Fruit fly (Drosophila melanogaster) whole organism, embryonic: ENCODE data around the gene GstD8.

ENCODE experiments used
- ATbp ChIP-seq: fragments of 200-800 bp; sonication (Bioruptor generic); optimal IDR thresholded peaks from 2 replicates; lab custom pipeline; 2017; ENCODE audit warnings: missing biosample characterization, mild to moderate bottlenecking, missing genetic modification characterization, missing genetic modification reagents
- Awh ChIP-seq: fragments of 200-800 bp; sonication (Bioruptor generic); IDR thresholded peaks from 2 replicates; pipeline ENCODE4, ENCODE4 v1.3.6; 2022; ENCODE audit warnings: missing biosample characterization, missing genetic modification characterization
- CG10209 ChIP-seq: fragments of 200-800 bp; sonication (Bioruptor generic); optimal IDR thresholded peaks from 3 replicates; lab custom pipeline; 2017; ENCODE audit warnings: missing biosample characterization, mild to moderate bottlenecking, missing genetic modification characterization, missing genetic modification reagents
- CG12769 ChIP-seq: fragments of 200-800 bp; sonication (Bioruptor generic); optimal IDR thresholded peaks from 2 replicates; lab custom pipeline; 2019; ENCODE audit warnings: missing biosample characterization, mild to moderate bottlenecking, missing genetic modification characterization, moderate library complexity
- CG13894 ChIP-seq: fragments of 200-800 bp; sonication (Bioruptor generic); optimal IDR thresholded peaks from 3 replicates; lab custom pipeline; 2018; ENCODE audit warnings: missing biosample characterization, mild to moderate bottlenecking, missing genetic modification characterization, moderate library complexity
- CG15514 ChIP-seq: fragments of 200-800 bp; sonication (Bioruptor generic); optimal IDR thresholded peaks from 3 replicates; lab custom pipeline; 2017; ENCODE audit warnings: missing biosample characterization, missing genetic modification characterization, mild to moderate bottlenecking, moderate library complexity, missing genetic modification reagents
- CG15696 ChIP-seq: fragments of 200-800 bp; sonication (Bioruptor generic); optimal IDR thresholded peaks from 2 replicates; lab custom pipeline; 2019; ENCODE audit warnings: missing biosample characterization, mild to moderate bottlenecking, missing genetic modification characterization, moderate library complexity
- CG1603 ChIP-seq: fragments of 200-800 bp; sonication (Bioruptor generic); optimal IDR thresholded peaks from 2 replicates; lab custom pipeline; 2019; ENCODE audit warnings: missing biosample characterization, mild to moderate bottlenecking, missing genetic modification characterization, moderate library complexity
- CG18599 ChIP-seq: fragments of 200-800 bp; sonication (Bioruptor generic); optimal IDR thresholded peaks from 3 replicates; lab custom pipeline; 2017; ENCODE audit warnings: missing biosample characterization, missing genetic modification characterization, mild to moderate bottlenecking, moderate library complexity, missing genetic modification reagents
- CG31365 ChIP-seq: fragments of 200-800 bp; sonication (Bioruptor generic); optimal IDR thresholded peaks from 2 replicates; lab custom pipeline; 2018; ENCODE audit warnings: missing biosample characterization, mild to moderate bottlenecking, missing genetic modification characterization
- CG32772 ChIP-seq: fragments of 200-800 bp; sonication (Bioruptor generic); IDR thresholded peaks from 2 replicates; pipeline ENCODE4 v1.3.6; 2022; ENCODE audit warnings: missing biosample characterization, missing genetic modification characterization
- CG33557 ChIP-seq: fragments of 200-800 bp; sonication (Bioruptor generic); optimal IDR thresholded peaks from 2 replicates; lab custom pipeline; 2019; ENCODE audit warnings: missing biosample characterization, mild to moderate bottlenecking, missing genetic modification characterization, moderate library complexity
- CG34422 ChIP-seq: fragments of 200-800 bp; sonication (Bioruptor generic); IDR thresholded peaks from 3 replicates; pipeline ENCODE4 v1.3.6; 2022; ENCODE audit warnings: missing biosample characterization, missing genetic modification characterization
- CG5245 ChIP-seq: fragments of 200-800 bp; sonication (Bioruptor generic); optimal IDR thresholded peaks from 3 replicates; lab custom pipeline; 2016; ENCODE audit warnings: missing biosample characterization, missing genetic modification characterization
- CG7745 ChIP-seq: fragments of 200-800 bp; sonication (Bioruptor generic); optimal IDR thresholded peaks from 2 replicates; lab custom pipeline; 2018; ENCODE audit warnings: missing biosample characterization, mild to moderate bottlenecking, missing genetic modification characterization, moderate library complexity
- CG7786 ChIP-seq: fragments of 200-800 bp; sonication (Bioruptor generic); optimal IDR thresholded peaks from 2 replicates; lab custom pipeline; 2016; ENCODE audit warnings: missing biosample characterization, missing genetic modification characterization
- CG8924 ChIP-seq: fragments of 200-800 bp; optimal IDR thresholded peaks from 3 replicates; lab custom pipeline; 2019; ENCODE audit warnings: missing biosample characterization, mild to moderate bottlenecking, missing genetic modification characterization, moderate library complexity
- CG9876 ChIP-seq: fragments of 200-800 bp; sonication (Bioruptor generic); optimal IDR thresholded peaks from 2 replicates; lab custom pipeline; 2016; ENCODE audit warnings: missing biosample characterization, missing genetic modification characterization
- D19B ChIP-seq: fragments of 200-800 bp; sonication (Bioruptor generic); optimal IDR thresholded peaks from 2 replicates; lab custom pipeline; 2017; ENCODE audit warnings: missing biosample characterization, mild to moderate bottlenecking, missing genetic modification characterization
- Dll ChIP-seq: fragments of 200-800 bp; sonication (Bioruptor generic); IDR thresholded peaks from 4 replicates; pipeline ENCODE4 v1.3.6; 2022; ENCODE audit warnings: missing biosample characterization, missing genetic modification characterization; ENCODE audit not compliant: partially characterized antibody
- E2f1 ChIP-seq: fragments of 200-800 bp; sonication (Bioruptor generic); IDR thresholded peaks from 2 replicates; pipeline ENCODE4 v1.3.6; 2022; ENCODE audit warnings: missing biosample characterization, missing genetic modification characterization
- E2f2 ChIP-seq: fragments of 200-800 bp; sonication (Bioruptor generic); IDR thresholded peaks from 2 replicates; pipeline ENCODE4 v1.3.6; 2022; ENCODE audit warnings: missing biosample characterization, missing genetic modification characterization
- H15 ChIP-seq: fragments of 200-800 bp; sonication (Bioruptor generic); IDR thresholded peaks from 3 replicates; pipeline ENCODE4 v1.3.6; 2022; ENCODE audit warnings: missing biosample characterization, missing genetic modification characterization
- Meics ChIP-seq: fragments of 200-800 bp; sonication (Bioruptor generic); optimal IDR thresholded peaks from 2 replicates; lab custom pipeline; 2017; ENCODE audit warnings: missing biosample characterization, mild to moderate bottlenecking, missing genetic modification characterization
- Nf-YC ChIP-seq: fragments of 200-800 bp; optimal IDR thresholded peaks from 3 replicates; lab custom pipeline; 2019; ENCODE audit warnings: missing biosample characterization, mild to moderate bottlenecking, missing genetic modification characterization, moderate library complexity
- NfI ChIP-seq: fragments of 200-800 bp; sonication (Bioruptor generic); optimal IDR thresholded peaks from 3 replicates; lab custom pipeline; 2018; ENCODE audit warnings: missing biosample characterization, mild to moderate bottlenecking, missing genetic modification characterization, moderate library complexity
- Scr ChIP-seq: fragments of 200-800 bp; sonication (Bioruptor generic); IDR thresholded peaks from 2 replicates; pipeline ENCODE4 v1.3.6; 2022; ENCODE audit warnings: missing biosample characterization, missing genetic modification characterization; ENCODE audit not compliant: partially characterized antibody
- Vsx1 ChIP-seq: fragments of 200-800 bp; sonication (Bioruptor generic); optimal IDR thresholded peaks from 2 replicates; lab custom pipeline; 2017; ENCODE audit warnings: missing biosample characterization, mild to moderate bottlenecking, missing genetic modification characterization, missing genetic modification reagents
- Xrp1 ChIP-seq: fragments of 200-800 bp; sonication (Bioruptor generic); IDR thresholded peaks from 2 replicates; pipeline ENCODE4 v1.3.6; 2022; ENCODE audit warnings: missing biosample characterization, missing genetic modification characterization
- gfzf ChIP-seq: fragments of 200-800 bp; sonication (Bioruptor generic); optimal IDR thresholded peaks from 2 replicates; lab custom pipeline; 2016; ENCODE audit warnings: missing biosample characterization, mild to moderate bottlenecking, missing genetic modification characterization, moderate library complexity
- gro ChIP-seq: fragments of 200-800 bp; sonication (Bioruptor generic); optimal IDR thresholded peaks from 2 replicates; lab custom pipeline; 2016; ENCODE audit warnings: missing biosample characterization, missing genetic modification characterization
- gsb-n ChIP-seq: fragments of 200-800 bp; sonication (Bioruptor generic); optimal IDR thresholded peaks from 3 replicates; lab custom pipeline; 2018; ENCODE audit warnings: missing biosample characterization, mild to moderate bottlenecking, missing genetic modification characterization
- insv ChIP-seq, 2 experiments: fragments of 200-800 bp; sonication (Bioruptor generic); optimal IDR thresholded peaks; 3 replicates each; lab custom pipeline; 2016 to 2018; ENCODE audit warnings: missing biosample characterization in 2 of 2, missing genetic modification characterization in 2 of 2
- inv ChIP-seq: fragments of 200-800 bp; sonication (Bioruptor generic); IDR thresholded peaks from 2 replicates; pipeline ENCODE4 v1.3.6; 2022; ENCODE audit warnings: missing biosample characterization, missing genetic modification characterization; ENCODE audit not compliant: partially characterized antibody
- jing ChIP-seq: fragments of 200-800 bp; sonication (Bioruptor generic); optimal IDR thresholded peaks from 2 replicates; lab custom pipeline; 2018; ENCODE audit warnings: missing biosample characterization, mild to moderate bottlenecking, missing genetic modification characterization
- lola ChIP-seq, 3 experiments: fragments of >200 bp in 2 of 3; fragments of 200-800 bp in 1 of 3; sonication (Bioruptor generic) in 1 of 3; optimal IDR thresholded peaks; 2 replicates each; lab custom pipeline; 2017 to 2019; ENCODE audit warnings: missing biosample characterization in 3 of 3, missing genetic modification characterization in 3 of 3, mild to moderate bottlenecking in 1 of 3, moderate library complexity in 1 of 3
- mld ChIP-seq: fragments of 200-800 bp; sonication (Bioruptor generic); IDR thresholded peaks from 3 replicates; pipeline ENCODE4 v1.3.6; 2022; ENCODE audit warnings: missing biosample characterization, missing genetic modification characterization; ENCODE audit not compliant: partially characterized antibody
- nom ChIP-seq: fragments of 200-800 bp; sonication (Bioruptor generic); optimal IDR thresholded peaks from 2 replicates; lab custom pipeline; 2017; ENCODE audit warnings: missing biosample characterization, missing genetic modification characterization, mild to moderate bottlenecking, moderate library complexity, missing genetic modification reagents
- pan ChIP-seq, 4 experiments: fragments of >200 bp in 3 of 4; fragments of 200-800 bp in 1 of 4; sonication (Bioruptor generic) in 1 of 4; optimal IDR thresholded peaks in 3 of 4; IDR thresholded peaks in 1 of 4; 2 replicates each; pipeline versions ENCODE4 v1.3.6 to Lab custom; 2017 to 2022; ENCODE audit warnings: missing biosample characterization in 2 of 4, missing genetic modification characterization in 2 of 4, mixed read lengths in 1 of 4
- peb ChIP-seq: fragments of 200-800 bp; sonication (Bioruptor generic); IDR thresholded peaks from 2 replicates; pipeline ENCODE4 v1.3.6; 2022; ENCODE audit warnings: missing biosample characterization, missing genetic modification characterization
- phol ChIP-seq: fragments of 200-800 bp; sonication (Bioruptor generic); optimal IDR thresholded peaks from 3 replicates; lab custom pipeline; 2018; ENCODE audit warnings: missing biosample characterization, mild to moderate bottlenecking, missing genetic modification characterization, moderate library complexity
- ranshi ChIP-seq: fragments of 200-800 bp; sonication (Bioruptor generic); IDR thresholded peaks from 2 replicates; pipeline ENCODE4 v1.3.6; 2022; ENCODE audit warnings: missing biosample characterization, missing genetic modification characterization
- sd ChIP-seq: fragments of 200-800 bp; sonication (Bioruptor generic); optimal IDR thresholded peaks from 3 replicates; lab custom pipeline; 2018; ENCODE audit warnings: missing biosample characterization, mild to moderate bottlenecking, missing genetic modification characterization, moderate library complexity
- sqz ChIP-seq: fragments of 200-800 bp; sonication (Bioruptor generic); optimal IDR thresholded peaks from 3 replicates; lab custom pipeline; 2018; ENCODE audit warnings: missing biosample characterization, mild to moderate bottlenecking, missing genetic modification characterization
- sr ChIP-seq: fragments of 200-800 bp; sonication (Bioruptor generic); IDR thresholded peaks from 3 replicates; pipeline ENCODE4 v1.3.6; 2022; ENCODE audit warnings: missing biosample characterization, missing genetic modification characterization
- tll ChIP-seq, 2 experiments: fragments of 200-800 bp in 1 of 2; fragments of >200 bp in 1 of 2; sonication (Bioruptor generic) in 1 of 2; optimal IDR thresholded peaks; 2 replicates each; lab custom pipeline; 2017 to 2019; ENCODE audit warnings: missing biosample characterization in 2 of 2, missing genetic modification characterization in 2 of 2, mild to moderate bottlenecking in 1 of 2, moderate library complexity in 1 of 2
- ttk ChIP-seq: fragments of 200-800 bp; sonication (Bioruptor generic); IDR thresholded peaks from 2 replicates; pipeline ENCODE4 v2.1.2; 2022; ENCODE audit warnings: missing biosample characterization, missing genetic modification characterization

The GstD8 gene

DNA sequence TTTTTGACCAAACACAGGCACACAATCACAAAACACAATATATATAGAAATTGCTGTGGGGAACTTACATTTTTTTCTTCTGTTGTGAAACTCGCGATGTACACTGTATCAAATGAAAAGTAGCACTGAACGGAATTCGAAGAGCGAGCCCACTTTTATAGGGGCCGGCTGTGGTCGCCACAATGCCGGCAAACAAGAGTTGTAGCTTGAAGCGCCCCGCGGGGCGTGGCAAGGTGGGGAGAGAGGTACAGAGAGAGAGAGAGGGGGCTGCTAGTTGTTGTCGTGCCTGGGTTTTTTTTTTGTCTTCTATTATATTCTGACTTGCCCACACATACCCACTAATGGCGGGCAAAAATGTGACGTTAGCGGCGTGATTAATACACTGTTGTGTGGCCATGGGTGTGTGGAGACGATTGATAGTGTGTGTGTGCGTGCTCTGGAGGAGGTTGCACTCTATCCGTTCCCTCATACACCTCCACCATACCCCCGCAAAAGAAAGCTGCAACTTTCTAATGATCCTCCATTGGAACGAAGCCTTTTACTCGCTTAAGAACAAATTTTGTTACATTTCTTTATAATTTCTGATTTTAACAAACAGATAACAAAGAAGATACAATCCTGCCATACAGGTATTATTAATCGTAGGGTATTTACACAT lies 10.5 kb upstream of the GstD8 start, which contains the start of gene GstD1 (continued):
- TF ChIP-seq CG7786 (GFP tag; lab: Kevin White, UChicago): peak; percentile 26
- peak; percentile 81; the same call in 1 of the 3 replicates for TF ChIP-seq CG34422
- peak; percentile 24 for TF ChIP-seq CG15514 (GFP tag; lab: Kevin White, UChicago)
- no peak for TF ChIP-seq CG10209 (GFP tag; lab: Kevin White, UChicago)
- no peak for TF ChIP-seq CG7745
- 0 out of 2 replicates have a peak, but pooled peaks have one; percentile 35 for TF ChIP-seq Xrp1 (GFP tag; lab: Robert Waterston, UW)
- no peak for TF ChIP-seq CG31365 (tag; lab: Kevin White, UChicago)
- TF ChIP-seq gsb-n (tag; lab: Kevin White, UChicago): no peak
- peak; percentile 54; the same call in 1 of the 4 replicates for TF ChIP-seq Dll (GFP tag; lab: Robert Waterston, UW)
- peak; percentile 96 for TF ChIP-seq sd (tag; lab: Kevin White, UChicago)
- TF ChIP-seq sqz (GFP tag; lab: Kevin White, UChicago): peak; percentile 74
- peak; percentile 73 for TF ChIP-seq Meics (GFP tag; lab: Kevin White, UChicago)
- TF ChIP-seq jing (GFP tag; lab: Kevin White, UChicago): no peak
- no peak; the same call in 1 of the 3 replicates for TF ChIP-seq sr (GFP tag; lab: Robert Waterston, UW)
- peak; percentile 55 for TF ChIP-seq CG12769
- TF ChIP-seq phol: peak; percentile 28
- no peak for TF ChIP-seq CG9876 (GFP tag; lab: Kevin White, UChicago)
- no peak for TF ChIP-seq Nf-YC (tag; lab: Kevin White, UChicago)
- TF ChIP-seq nom: peak; percentile 52
- no peak for TF ChIP-seq Vsx1 (GFP tag; lab: Kevin White, UChicago)
- no peak for TF ChIP-seq H15 (GFP tag; lab: Robert Waterston, UW)
- peak; percentile 8 for TF ChIP-seq ATbp (GFP tag; lab: Kevin White, UChicago)
- no peak for TF ChIP-seq insv (GFP tag; optimal IDR thresholded peaks at IDR 0.05; lab: Kevin White, UChicago)
- TF ChIP-seq D19B (GFP tag; lab: Kevin White, UChicago): peak; percentile 33
- TF ChIP-seq E2f1 (GFP tag; lab: Robert Waterston, UW): peak; percentile 51
- TF ChIP-seq E2f2 (GFP tag; lab: Robert Waterston, UW): 0 out of 2 replicates have a peak, but pooled peaks have one; percentile 25
- TF ChIP-seq CG13894 (tag; lab: Kevin White, UChicago): peak; percentile 70
- TF ChIP-seq Scr (GFP tag; lab: Robert Waterston, UW): peak; percentile 40
- peak; percentile 8 for TF ChIP-seq gro (GFP tag; lab: Kevin White, UChicago)
- TF ChIP-seq inv (GFP tag; lab: Robert Waterston, UW): peak; percentile 45; the same call in 1 of the 2 replicates
- peak; percentile 76 for TF ChIP-seq CG32772 (GFP tag; lab: Robert Waterston, UW)
- 0 out of 2 replicates have a peak, but pooled peaks have one; percentile 23 for TF ChIP-seq ttk
- peak; percentile 46 for TF ChIP-seq CG8924 (tag; lab: Kevin White, UChicago)
- TF ChIP-seq tll (GFP tag; optimal IDR thresholded peaks at IDR 0.05; lab: Kevin White, UChicago): no peak
- no peak for TF ChIP-seq gfzf
- no peak for TF ChIP-seq lola (GFP tag; optimal IDR thresholded peaks at IDR 0.05; lab: Kevin White, UChicago)
- TF ChIP-seq mld (GFP tag; lab: Robert Waterston, UW): no peak
- TF ChIP-seq CG15696 (tag; lab: Kevin White, UChicago): no peak
- TF ChIP-seq CG18599 (GFP tag; lab: Kevin White, UChicago): peak; percentile 56
- peak; percentile 6 for TF ChIP-seq CG1603 (tag; lab: Kevin White, UChicago)
- TF ChIP-seq NfI (GFP tag; lab: Kevin White, UChicago): peak; percentile 31
- TF ChIP-seq peb (GFP tag; lab: Robert Waterston, UW): no peak
- no peak for TF ChIP-seq CG5245 (GFP tag; lab: Kevin White, UChicago)
- TF ChIP-seq ranshi (GFP tag; lab: Robert Waterston, UW): no peak; the same call in 1 of the 2 replicates
- no peak for TF ChIP-seq CG33557 (GFP tag; lab: Kevin White, UChicago)
- TF ChIP-seq Awh: no peak
- TF ChIP-seq pan (optimal IDR thresholded peaks at IDR 0.05; lab: Kevin White, UChicago): no peak
- TF ChIP-seq pan (GFP tag; optimal IDR thresholded peaks at IDR 0.05 in 1 of 2, IDR thresholded peaks at IDR 0.05 in 1 of 2): peak in 1 of 2 experiments; percentile 36
